Worm (Caenorhabditis elegans): ENCODE data around the gene mib-1.

The mib-1 gene

DNA sequence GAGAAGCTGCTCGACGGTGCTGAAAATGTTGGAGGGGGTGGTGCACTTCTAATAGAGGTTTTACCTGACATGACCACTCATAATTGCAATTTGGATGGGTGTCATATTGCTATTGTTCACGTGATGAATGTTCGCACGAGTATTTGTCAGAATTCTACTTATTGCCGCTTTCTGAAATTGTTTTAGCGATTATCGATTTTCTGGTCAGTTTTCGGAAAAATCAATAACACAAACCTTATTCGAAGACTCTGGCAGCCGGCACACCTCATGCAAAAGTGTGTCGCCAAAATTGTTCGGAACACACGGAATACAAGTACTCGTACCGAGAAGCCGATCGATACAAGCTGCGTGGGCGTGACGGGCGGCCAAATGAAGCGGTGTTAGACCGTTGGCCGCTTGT lies 2.2 kb downstream of the mib-1 start:
- TF ChIP-seq odd-2 (tag; optimal IDR thresholded peaks at IDR 0.05) = no peak
- TF ChIP-seq ceh-30 (tag; optimal IDR thresholded peaks at IDR 0.05) = no peak
- no peak for TF ChIP-seq lin-11 (tag; optimal IDR thresholded peaks at IDR 0.05)
- TF ChIP-seq ceh-2 (tag; optimal IDR thresholded peaks at IDR 0.05) = no peak
- TF ChIP-seq ceh-18 (tag; optimal IDR thresholded peaks at IDR 0.05) = no peak

DNA sequence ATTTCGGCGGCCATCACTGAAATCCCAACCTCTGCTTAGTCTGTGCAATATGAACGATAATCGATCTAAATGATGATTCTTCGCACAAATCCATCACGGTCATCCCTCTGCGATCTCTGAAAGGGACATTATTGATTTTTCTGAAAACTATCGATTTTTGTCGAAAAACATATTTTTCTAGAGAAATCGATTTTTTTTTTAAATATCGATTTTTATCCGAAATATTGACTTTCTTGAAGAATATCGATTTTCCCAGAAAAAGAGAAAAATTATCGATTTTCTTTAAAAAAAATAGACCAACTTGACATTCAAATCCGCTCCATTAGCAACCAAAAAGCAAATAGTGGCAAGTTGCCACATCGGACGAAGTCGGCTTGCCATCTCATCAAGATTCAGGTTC lies 3.1 kb downstream of the mib-1 start:
- TF ChIP-seq ceh-19 (GFP tag; optimal IDR thresholded peaks at IDR 0.05) (no peak), unc-3 (GFP tag; conservative IDR thresholded peaks at IDR 0.05) (no peak), unc-3 (tag; optimal IDR thresholded peaks at IDR 0.05) (no peak), ceh-34 (tag; optimal IDR thresholded peaks at IDR 0.05) (no peak), tbx-7 (tag; optimal IDR thresholded peaks at IDR 0.05) (no peak), ceh-48 (tag; optimal IDR thresholded peaks at IDR 0.05) (peak; percentile 35), C08G9.2 (tag; optimal IDR thresholded peaks at IDR 0.05) (no peak), nhr-11 (tag; optimal IDR thresholded peaks at IDR 0.05) (no peak), ama-1 (optimal IDR thresholded peaks at IDR 0.05) (no peak)

ce11 chrIII:11286069-11286468 lies 4.4 kb downstream of the mib-1 start:
- TF ChIP-seq fkh-10 (GFP tag; optimal IDR thresholded peaks at IDR 0.05) = no peak
- no peak for TF ChIP-seq ceh-30 (tag; optimal IDR thresholded peaks at IDR 0.05)
- TF ChIP-seq ceh-9 (tag; optimal IDR thresholded peaks at IDR 0.05) = no peak
- TF ChIP-seq nhr-11 (tag; optimal IDR thresholded peaks at IDR 0.05) = no peak
- no peak for TF ChIP-seq dmd-4 (tag; optimal IDR thresholded peaks at IDR 0.05; ENCODE audit: borderline replicate concordance)
- peak; percentile 43 for TF ChIP-seq ceh-14 (tag; optimal IDR thresholded peaks at IDR 0.05)
- peak; percentile 14 for TF ChIP-seq fax-1 (tag; optimal IDR thresholded peaks at IDR 0.05)
- TF ChIP-seq zip-5 (tag; optimal IDR thresholded peaks at IDR 0.05) = peak; percentile 51
- no peak for TF ChIP-seq sox-4 (tag; optimal IDR thresholded peaks at IDR 0.05)
- no peak for TF ChIP-seq odd-2 (tag; optimal IDR thresholded peaks at IDR 0.05)
- TF ChIP-seq unc-42 (tag; optimal IDR thresholded peaks at IDR 0.05) = peak; percentile 71
- TF ChIP-seq unc-3 (GFP tag; conservative IDR thresholded peaks at IDR 0.05) = no peak
- TF ChIP-seq unc-3 (tag; optimal IDR thresholded peaks at IDR 0.05) = no peak
- TF ChIP-seq pat-9 (tag; optimal IDR thresholded peaks at IDR 0.05) = no peak
- TF ChIP-seq pax-1 (tag; optimal IDR thresholded peaks at IDR 0.05) = no peak
- TF ChIP-seq mec-3 (tag; optimal IDR thresholded peaks at IDR 0.05; ENCODE audit: borderline replicate concordance) = peak; percentile 68
- TF ChIP-seq C38D4.7 (GFP tag; optimal IDR thresholded peaks at IDR 0.05) = no peak
- TF ChIP-seq ceh-2 (tag; optimal IDR thresholded peaks at IDR 0.05) = peak; percentile 77
- TF ChIP-seq madf-2 (tag; optimal IDR thresholded peaks at IDR 0.05) = no peak
- no peak for TF ChIP-seq gmeb-2 (tag; optimal IDR thresholded peaks at IDR 0.05)
- peak; percentile 67 for TF ChIP-seq ets-4 (tag; optimal IDR thresholded peaks at IDR 0.05)
- no peak for TF ChIP-seq pha-2 (tag; optimal IDR thresholded peaks at IDR 0.05)
- TF ChIP-seq lim-6 (tag; optimal IDR thresholded peaks at IDR 0.05) = no peak
- no peak for TF ChIP-seq ref-2 (tag; optimal IDR thresholded peaks at IDR 0.05)
- no peak for TF ChIP-seq ceh-34 (tag; optimal IDR thresholded peaks at IDR 0.05)
- peak; percentile 34 for TF ChIP-seq hlh-8 (tag; optimal IDR thresholded peaks at IDR 0.05)
- TF ChIP-seq sdc-2 (tag; optimal IDR thresholded peaks at IDR 0.05) = no peak
- no peak for TF ChIP-seq pha-4 (tag; optimal IDR thresholded peaks at IDR 0.05)
- no peak for TF ChIP-seq T23F11.4 (GFP tag; optimal IDR thresholded peaks at IDR 0.05)
- TF ChIP-seq ceh-45 (GFP tag; IDR thresholded peaks at IDR 0.05) = no peak
- TF ChIP-seq pros-1 (tag; optimal IDR thresholded peaks at IDR 0.05) = no peak
- no peak for TF ChIP-seq K09A11.1 (tag; optimal IDR thresholded peaks at IDR 0.05; ENCODE audit: insufficient read depth)
- peak; percentile 11 for TF ChIP-seq elt-2 (tag; optimal IDR thresholded peaks at IDR 0.05)
- TF ChIP-seq hlh-15 (tag; optimal IDR thresholded peaks at IDR 0.05) = no peak
- no peak for TF ChIP-seq F13H6.1 (tag; optimal IDR thresholded peaks at IDR 0.05)
- TF ChIP-seq ceh-24 (tag; optimal IDR thresholded peaks at IDR 0.05) = no peak
- no peak for TF ChIP-seq che-1 (tag; optimal IDR thresholded peaks at IDR 0.05)
- peak; percentile 61 for TF ChIP-seq tbx-7 (tag; optimal IDR thresholded peaks at IDR 0.05)
- TF ChIP-seq lin-11 (tag; optimal IDR thresholded peaks at IDR 0.05) = no peak
- TF ChIP-seq ahr-1 (tag; optimal IDR thresholded peaks at IDR 0.05) = no peak
- no peak for TF ChIP-seq ceh-19 (GFP tag; optimal IDR thresholded peaks at IDR 0.05)
- TF ChIP-seq dve-1 (tag; optimal IDR thresholded peaks at IDR 0.05) = no peak
- TF ChIP-seq syd-9 (tag; optimal IDR thresholded peaks at IDR 0.05) = no peak
- no peak for TF ChIP-seq unc-86 (tag; optimal IDR thresholded peaks at IDR 0.05)
- TF ChIP-seq elt-4 (tag; optimal IDR thresholded peaks at IDR 0.05) = no peak
- no peak for TF ChIP-seq ceh-48 (tag; optimal IDR thresholded peaks at IDR 0.05)
